Fruit fly (Drosophila melanogaster) whole organism, embryonic: ENCODE data around the gene hop.

Experiments
- Atf-2 ChIP-seq: fragments of 200-800 bp; sonication (Bioruptor generic); optimal IDR thresholded peaks from 2 replicates; lab custom pipeline; 2016; ENCODE audit warnings: missing biosample characterization, missing genetic modification characterization
- CG10209 ChIP-seq: fragments of 200-800 bp; sonication (Bioruptor generic); optimal IDR thresholded peaks from 3 replicates; lab custom pipeline; 2017; ENCODE audit warnings: missing biosample characterization, mild to moderate bottlenecking, missing genetic modification characterization, missing genetic modification reagents
- CG11560 ChIP-seq: fragments of 200-800 bp; sonication (Bioruptor generic); IDR thresholded peaks from 3 replicates; pipeline ENCODE4 v1.3.6; 2022; ENCODE audit warnings: missing biosample characterization, missing genetic modification characterization
- CG12071 ChIP-seq: fragments of 200-800 bp; sonication (Bioruptor generic); optimal IDR thresholded peaks from 3 replicates; lab custom pipeline; 2018; ENCODE audit warnings: missing biosample characterization, mild to moderate bottlenecking, missing genetic modification characterization
- CG1233 ChIP-seq: fragments of 200-800 bp; sonication (Bioruptor generic); optimal IDR thresholded peaks from 4 replicates; lab custom pipeline; 2018; ENCODE audit warnings: missing biosample characterization, mild to moderate bottlenecking, missing genetic modification characterization
- CG12942 ChIP-seq: fragments of 200-800 bp; sonication (Bioruptor generic); optimal IDR thresholded peaks from 3 replicates; lab custom pipeline; 2016; ENCODE audit warnings: missing biosample characterization, missing genetic modification characterization
- CG14965 ChIP-seq: fragments of 200-800 bp; sonication (Bioruptor generic); optimal IDR thresholded peaks from 2 replicates; lab custom pipeline; 2016; ENCODE audit warnings: missing biosample characterization, missing genetic modification characterization, borderline replicate concordance
- CG15073 ChIP-seq: fragments of 200-800 bp; sonication (Bioruptor generic); optimal IDR thresholded peaks from 2 replicates; lab custom pipeline; 2016; ENCODE audit warnings: missing biosample characterization, missing genetic modification characterization
- CG15269 ChIP-seq: fragments of 200-800 bp; sonication (Bioruptor generic); optimal IDR thresholded peaks from 2 replicates; lab custom pipeline; 2018; ENCODE audit warnings: missing biosample characterization, mild to moderate bottlenecking, missing genetic modification characterization, moderate library complexity
- CG18599 ChIP-seq: fragments of 200-800 bp; sonication (Bioruptor generic); optimal IDR thresholded peaks from 3 replicates; lab custom pipeline; 2017; ENCODE audit warnings: missing biosample characterization, missing genetic modification characterization, mild to moderate bottlenecking, moderate library complexity, missing genetic modification reagents
- CG31365 ChIP-seq: fragments of 200-800 bp; sonication (Bioruptor generic); optimal IDR thresholded peaks from 2 replicates; lab custom pipeline; 2018; ENCODE audit warnings: missing biosample characterization, mild to moderate bottlenecking, missing genetic modification characterization
- CG32772 ChIP-seq: fragments of 200-800 bp; sonication (Bioruptor generic); IDR thresholded peaks from 2 replicates; pipeline ENCODE4 v1.3.6; 2022; ENCODE audit warnings: missing biosample characterization, missing genetic modification characterization
- CG33213 ChIP-seq: fragments of 200-800 bp; sonication (Bioruptor generic); optimal IDR thresholded peaks from 3 replicates; lab custom pipeline; 2016; ENCODE audit warnings: missing biosample characterization, missing genetic modification characterization
- CG7839 ChIP-seq: fragments of 200-800 bp; sonication (Bioruptor generic); optimal IDR thresholded peaks from 3 replicates; lab custom pipeline; 2018; ENCODE audit warnings: missing biosample characterization, mild to moderate bottlenecking, missing genetic modification characterization, moderate library complexity
- CG9817 ChIP-seq: fragments of 200-800 bp; sonication (Bioruptor generic); optimal IDR thresholded peaks from 2 replicates; lab custom pipeline; 2018; ENCODE audit warnings: missing biosample characterization, mild to moderate bottlenecking, missing genetic modification characterization, moderate library complexity
- D19B ChIP-seq: fragments of 200-800 bp; sonication (Bioruptor generic); optimal IDR thresholded peaks from 2 replicates; lab custom pipeline; 2017; ENCODE audit warnings: missing biosample characterization, mild to moderate bottlenecking, missing genetic modification characterization
- Dip3 ChIP-seq: fragments of 200-800 bp; sonication (Bioruptor generic); optimal IDR thresholded peaks from 3 replicates; lab custom pipeline; 2016; ENCODE audit warnings: missing biosample characterization, missing genetic modification characterization
- E2f1 ChIP-seq: fragments of 200-800 bp; sonication (Bioruptor generic); IDR thresholded peaks from 2 replicates; pipeline ENCODE4 v1.3.6; 2022; ENCODE audit warnings: missing biosample characterization, missing genetic modification characterization
- E2f2 ChIP-seq: fragments of 200-800 bp; sonication (Bioruptor generic); IDR thresholded peaks from 2 replicates; pipeline ENCODE4 v1.3.6; 2022; ENCODE audit warnings: missing biosample characterization, missing genetic modification characterization
- Fer1 ChIP-seq: fragments of 200-800 bp; sonication (Bioruptor generic); optimal IDR thresholded peaks from 2 replicates; lab custom pipeline; 2017; ENCODE audit warnings: missing biosample characterization, mild to moderate bottlenecking, missing genetic modification characterization
- HHEX ChIP-seq: fragments of 200-800 bp; sonication (Bioruptor generic); optimal IDR thresholded peaks from 3 replicates; lab custom pipeline; 2017; ENCODE audit warnings: missing biosample characterization, mild to moderate bottlenecking, missing genetic modification characterization, missing genetic modification reagents
- Hmx ChIP-seq: fragments of 200-800 bp; sonication (Bioruptor generic); optimal IDR thresholded peaks from 2 replicates; lab custom pipeline; 2016; ENCODE audit warnings: missing biosample characterization, missing genetic modification characterization
- Hsf ChIP-seq: fragments of 200-800 bp; sonication (Bioruptor generic); optimal IDR thresholded peaks from 3 replicates; lab custom pipeline; 2016; ENCODE audit warnings: missing biosample characterization, missing genetic modification characterization
- NC2β ChIP-seq: fragments of 200-800 bp; sonication (Bioruptor generic); optimal IDR thresholded peaks from 2 replicates; lab custom pipeline; 2016; ENCODE audit warnings: missing biosample characterization, missing genetic modification characterization
- Neu2 ChIP-seq: fragments of 200-800 bp; sonication (Bioruptor generic); optimal IDR thresholded peaks from 3 replicates; lab custom pipeline; 2016; ENCODE audit warnings: missing biosample characterization, missing genetic modification characterization, borderline replicate concordance
- Opbp ChIP-seq: fragments of 200-800 bp; sonication (Bioruptor generic); IDR thresholded peaks from 3 replicates; pipeline ENCODE4 v1.3.6; 2022; ENCODE audit warnings: missing biosample characterization, missing genetic modification characterization; ENCODE audit not compliant: partially characterized antibody
- Ptx1 ChIP-seq: fragments of 200-800 bp; sonication (Bioruptor generic); IDR thresholded peaks from 2 replicates; pipeline ENCODE4 v1.3.6; 2022; ENCODE audit warnings: missing biosample characterization, missing genetic modification characterization
- ase ChIP-seq: fragments of 200-800 bp; sonication (Bioruptor generic); IDR thresholded peaks from 3 replicates; pipeline ENCODE4 v1.3.6; 2022; ENCODE audit warnings: missing biosample characterization, missing genetic modification characterization
- bigmax ChIP-seq: fragments of 200-800 bp; sonication (Bioruptor generic); optimal IDR thresholded peaks from 2 replicates; lab custom pipeline; 2018; ENCODE audit warnings: missing biosample characterization, mild to moderate bottlenecking, missing genetic modification characterization
- bsh ChIP-seq, 2 experiments: fragments of 200-800 bp; sonication (Bioruptor generic); optimal IDR thresholded peaks; 2 replicates each; lab custom pipeline; 2017 to 2018; ENCODE audit warnings: mild to moderate bottlenecking in 2 of 2, missing biosample characterization in 2 of 2, missing genetic modification characterization in 2 of 2, moderate library complexity in 1 of 2
- cas ChIP-seq: fragments of 200-800 bp; sonication (Bioruptor generic); IDR thresholded peaks from 2 replicates; pipeline ENCODE4 v1.3.6; 2022; ENCODE audit warnings: missing biosample characterization, missing genetic modification characterization
- gem ChIP-seq: fragments of 200-800 bp; sonication (Bioruptor generic); optimal IDR thresholded peaks from 2 replicates; lab custom pipeline; 2019; ENCODE audit warnings: missing biosample characterization, mild to moderate bottlenecking, missing genetic modification characterization, moderate library complexity
- hbn ChIP-seq: fragments of 200-800 bp; sonication (Bioruptor generic); IDR thresholded peaks from 2 replicates; pipeline ENCODE4 v1.3.6; 2022; ENCODE audit warnings: missing biosample characterization, missing genetic modification characterization; ENCODE audit not compliant: partially characterized antibody
- jigr1 ChIP-seq: fragments of 200-800 bp; sonication (Bioruptor generic); IDR thresholded peaks from 3 replicates; pipeline ENCODE4 v1.3.6; 2022; ENCODE audit warnings: missing biosample characterization, missing genetic modification characterization
- kah ChIP-seq: fragments of 200-800 bp; sonication (Bioruptor generic); optimal IDR thresholded peaks from 2 replicates; lab custom pipeline; 2018; ENCODE audit warnings: missing biosample characterization, mild to moderate bottlenecking, missing genetic modification characterization
- kni ChIP-seq: fragments of 200-800 bp; sonication (Bioruptor generic); optimal IDR thresholded peaks from 3 replicates; lab custom pipeline; 2017; ENCODE audit warnings: mild to moderate bottlenecking, missing biosample characterization, missing genetic modification reagents, missing genetic modification characterization
- lilli ChIP-seq: fragments of 200-800 bp; sonication (Bioruptor generic); optimal IDR thresholded peaks from 3 replicates; lab custom pipeline; 2016; ENCODE audit warnings: missing biosample characterization, missing genetic modification characterization
- nmo ChIP-seq: fragments of 200-800 bp; sonication (Bioruptor generic); optimal IDR thresholded peaks from 2 replicates; lab custom pipeline; 2018; ENCODE audit warnings: missing biosample characterization, mild to moderate bottlenecking, missing genetic modification characterization, moderate library complexity
- otp ChIP-seq: fragments of 200-800 bp; sonication (Bioruptor generic); IDR thresholded peaks from 3 replicates; pipeline ENCODE4, ENCODE4 v1.3.6; 2022; ENCODE audit warnings: missing biosample characterization, missing genetic modification characterization
- p53 ChIP-seq: fragments of 200-800 bp; sonication (Bioruptor generic); optimal IDR thresholded peaks from 2 replicates; lab custom pipeline; 2016; ENCODE audit warnings: missing biosample characterization, missing genetic modification characterization
- pfk ChIP-seq: fragments of 200-800 bp; sonication (Bioruptor generic); optimal IDR thresholded peaks from 2 replicates; lab custom pipeline; 2018; ENCODE audit warnings: missing biosample characterization, mild to moderate bottlenecking, missing genetic modification characterization, moderate library complexity
- pum ChIP-seq: fragments of 200-800 bp; sonication (Bioruptor generic); optimal IDR thresholded peaks from 2 replicates; lab custom pipeline; 2016; ENCODE audit warnings: missing biosample characterization, missing genetic modification characterization
- repo ChIP-seq: fragments of 200-800 bp; sonication (Bioruptor generic); optimal IDR thresholded peaks from 2 replicates; lab custom pipeline; 2016; ENCODE audit warnings: missing biosample characterization, missing genetic modification characterization
- rib ChIP-seq: fragments of 200-800 bp; sonication (Bioruptor generic); IDR thresholded peaks from 2 replicates; pipeline ENCODE4 v1.3.6; 2022; ENCODE audit warnings: missing biosample characterization, missing genetic modification characterization
- tap ChIP-seq: fragments of 200-800 bp; optimal IDR thresholded peaks from 3 replicates; lab custom pipeline; 2019; ENCODE audit warnings: missing biosample characterization, mild to moderate bottlenecking, missing genetic modification characterization, moderate library complexity
- tin ChIP-seq: fragments of 200-800 bp; sonication (Bioruptor generic); optimal IDR thresholded peaks from 3 replicates; lab custom pipeline; 2016; ENCODE audit warnings: missing biosample characterization, missing genetic modification characterization
- tll ChIP-seq, 2 experiments: fragments of 200-800 bp in 1 of 2; fragments of >200 bp in 1 of 2; sonication (Bioruptor generic) in 1 of 2; optimal IDR thresholded peaks; 2 replicates each; lab custom pipeline; 2017 to 2019; ENCODE audit warnings: missing biosample characterization in 2 of 2, missing genetic modification characterization in 2 of 2, mild to moderate bottlenecking in 1 of 2, moderate library complexity in 1 of 2
- ttk ChIP-seq: fragments of 200-800 bp; sonication (Bioruptor generic); IDR thresholded peaks from 2 replicates; pipeline ENCODE4 v2.1.2; 2022; ENCODE audit warnings: missing biosample characterization, missing genetic modification characterization

The hop gene

dm6 chrX:11389494-11390447, 21.9 kb upstream of the hop start (continued):
- TF ChIP-seq Dip3 (no peak), gem (tag; lab: Kevin White, UChicago) (no peak), CG10209 (GFP tag; lab: Kevin White, UChicago) (no peak), Hsf (GFP tag; lab: Kevin White, UChicago) (no peak), cas (GFP tag; lab: Robert Waterston, UW) (no peak), nmo (GFP tag; lab: Kevin White, UChicago) (no peak), bigmax (GFP tag; lab: Kevin White, UChicago) (no peak), tin (GFP tag; lab: Kevin White, UChicago) (no peak), bsh (GFP tag; optimal IDR thresholded peaks at IDR 0.05; lab: Kevin White, UChicago) (peak in 1 of 2 experiments; percentile 43), CG12071 (GFP tag; lab: Kevin White, UChicago) (no peak), CG7839 (tag; lab: Kevin White, UChicago) (no peak), ase (GFP tag; lab: Robert Waterston, UW) (no peak), p53 (GFP tag; lab: Kevin White, UChicago) (no peak), HHEX (GFP tag; lab: Kevin White, UChicago) (peak; percentile 3), Fer1 (GFP tag; lab: Kevin White, UChicago) (peak; percentile 10), CG11560 (tag; lab: Robert Waterston, UW) (no peak), CG18599 (GFP tag; lab: Kevin White, UChicago) (peak; percentile 14), tap (tag; lab: Kevin White, UChicago) (no peak), Neu2 (GFP tag; lab: Kevin White, UChicago) (no peak), NC2β (GFP tag; lab: Kevin White, UChicago) (no peak), ttk (GFP tag; lab: Robert Waterston, UW) (no peak), Atf-2 (no peak), CG33213 (no peak), CG31365 (tag; lab: Kevin White, UChicago) (no peak), D19B (GFP tag; lab: Kevin White, UChicago) (no peak), repo (GFP tag; lab: Kevin White, UChicago) (no peak), CG12942 (GFP tag; lab: Kevin White, UChicago) (no peak), pum (no peak), Hmx (no peak), otp (GFP tag; lab: Robert Waterston, UW) (no peak), pfk (no peak), hbn (GFP tag; lab: Robert Waterston, UW) (0 out of 2 replicates have a peak, but pooled peaks have one; percentile 52), CG15269 (tag; lab: Kevin White, UChicago) (no peak), rib (GFP tag; lab: Robert Waterston, UW) (peak; percentile 29; the same call in 1 of the 2 replicates), kah (no peak), CG9817 (tag; lab: Kevin White, UChicago) (no peak), Ptx1 (GFP tag; lab: Robert Waterston, UW) (no peak), CG1233 (GFP tag; lab: Kevin White, UChicago) (no peak), CG14965 (GFP tag; lab: Kevin White, UChicago) (no peak), jigr1 (GFP tag; lab: Robert Waterston, UW) (no peak), kni (GFP tag; lab: Kevin White, UChicago) (peak; percentile 23), CG32772 (GFP tag; lab: Robert Waterston, UW) (no peak), E2f1 (GFP tag; lab: Robert Waterston, UW) (no peak), CG15073 (GFP tag; lab: Kevin White, UChicago) (no peak), lilli (GFP tag; lab: Kevin White, UChicago) (no peak), Opbp (GFP tag; lab: Robert Waterston, UW) (peak; percentile 77; the same call in 2 of the 3 replicates), E2f2 (GFP tag; lab: Robert Waterston, UW) (0 out of 2 replicates have a peak, but pooled peaks have one; percentile 15), tll (GFP tag; optimal IDR thresholded peaks at IDR 0.05; lab: Kevin White, UChicago) (peak in 1 of 2 experiments; percentile 15)
